Fruit fly (Drosophila melanogaster): Measurements from ENCODE around the gene CG13949.

dm6 chr2L:867899-868605 is 12.9 kb downstream of the CG13949 start, which contains the start of gene aru:
- TF ChIP-seq fd96Ca (GFP tag; IDR thresholded peaks at IDR 0.05) (0 out of 3 replicates have a peak, but pooled peaks have one; percentile 7), CG12605 (GFP tag; IDR thresholded peaks at IDR 0.05) (no peak; the same call in 1 of the 2 replicates), CG10348 (GFP tag; IDR thresholded peaks at IDR 0.05) (no peak), CG14655 (GFP tag; optimal IDR thresholded peaks at IDR 0.05) (peak; percentile 29), CG34367 (tag; optimal IDR thresholded peaks at IDR 0.05) (no peak), EcR (GFP tag; optimal IDR thresholded peaks at IDR 0.05) (peak; percentile 36), CG15710 (tag; optimal IDR thresholded peaks at IDR 0.05) (peak; percentile 33), CG8301 (tag; optimal IDR thresholded peaks at IDR 0.05) (peak; percentile 32)

All from whole organism, pupa.